Worm (Caenorhabditis elegans) whole organism, midembryonic: Measurements from ENCODE around the gene EEED8.18.

Source experiments
- T22C8.4 ChIP-seq: fragments of 200-800 bp; sonication (Bioruptor generic); IDR thresholded peaks from 2 replicates; pipeline ENCODE4 v1.3.6; 2022; ENCODE audit warnings: missing genetic modification characterization, missing compliant biosample characterization
- cog-1 ChIP-seq: sonication (generic microtip); optimal IDR thresholded peaks from 2 replicates; lab custom pipeline; 2016; ENCODE audit warnings: missing genetic modification characterization, missing compliant biosample characterization
- flt-1 ChIP-seq: fragments of 200-800 bp; sonication (Bioruptor generic); IDR thresholded peaks from 2 replicates; pipeline ENCODE4 v1.3.6; 2022; ENCODE audit warnings: missing genetic modification characterization, missing compliant biosample characterization
- klf-2 ChIP-seq: fragments of 200-800 bp; sonication (Bioruptor generic); conservative IDR thresholded peaks from 2 replicates; pipeline ENCODE4 v1.3.6; 2022; ENCODE audit warnings: missing genetic modification reagents, missing genetic modification characterization, missing compliant biosample characterization
- med-1 ChIP-seq: sonication (generic microtip); optimal IDR thresholded peaks from 2 replicates; lab custom pipeline; 2017; ENCODE audit warnings: missing genetic modification characterization, mild to moderate bottlenecking, missing compliant biosample characterization, antibody characterized with exemption, missing genetic modification reagents; ENCODE audit not compliant: insufficient read depth
- ref-1 ChIP-seq: fragments of 200-800 bp; sonication (Bioruptor generic); conservative IDR thresholded peaks from 2 replicates; pipeline ENCODE4 v1.3.6; 2022; ENCODE audit warnings: missing genetic modification reagents, missing genetic modification characterization, missing compliant biosample characterization
- tab-1 ChIP-seq: fragments of 200-800 bp; sonication (Bioruptor generic); IDR thresholded peaks from 2 replicates; pipeline ENCODE4 v1.3.6; 2022; ENCODE audit warnings: missing genetic modification characterization, missing compliant biosample characterization
- ztf-23 ChIP-seq: fragments of 200-800 bp; sonication (Bioruptor generic); IDR thresholded peaks from 2 replicates; pipeline ENCODE4 v1.3.6; 2022; ENCODE audit warnings: missing genetic modification reagents, missing genetic modification characterization, missing compliant biosample characterization
- ztf-29 ChIP-seq: fragments of 200-800 bp; sonication (Bioruptor generic); IDR thresholded peaks from 2 replicates; pipeline ENCODE4 v1.3.6; 2022; ENCODE audit warnings: missing genetic modification reagents, missing genetic modification characterization, missing compliant biosample characterization

Gene EEED8.18

ce11 chrII:5420947-5421614, 8.7 kb upstream of the EEED8.18 start, which contains the start of gene tofu-6:
TSS of gene tofu-6 (plus strand) at chrII:5421248.
- TF ChIP-seq cog-1 (no peak), T22C8.4 (GFP tag; lab: Robert Waterston, UW) (no peak), ref-1 (GFP tag; lab: Robert Waterston, UW) (no peak), ztf-29 (GFP tag; lab: Robert Waterston, UW) (no peak), flt-1 (GFP tag; lab: Robert Waterston, UW) (no peak), ztf-23 (no peak), tab-1 (GFP tag; lab: Robert Waterston, UW) (no peak), klf-2 (GFP tag; lab: Robert Waterston, UW) (no peak), med-1 (no peak)

ce11 chrII:5418929-5419328, 6.5 kb upstream of the EEED8.18 start, which contains the start of gene EEED8.15:
TSS of gene EEED8.15 (plus strand) at chrII:5419229.
- no peak for TF ChIP-seq tab-1 (GFP tag; lab: Robert Waterston, UW)
- no peak for TF ChIP-seq cog-1
- no peak for TF ChIP-seq T22C8.4 (GFP tag; lab: Robert Waterston, UW)

- TF ChIP-seq flt-1 (GFP tag; lab: Robert Waterston, UW) (0 out of 2 replicates have a peak, but pooled peaks have one; percentile 36), cog-1 (no peak)
Observed at ce11 chrII:5418317-5418716, 5.9 kb upstream of the EEED8.18 start.

ce11 chrII:5417905-5418304, 5.5 kb upstream of the EEED8.18 start:
- TF ChIP-seq ztf-23 (no peak), T22C8.4 (GFP tag; lab: Robert Waterston, UW) (no peak), tab-1 (GFP tag; lab: Robert Waterston, UW) (no peak), ref-1 (GFP tag; lab: Robert Waterston, UW) (no peak), flt-1 (GFP tag; lab: Robert Waterston, UW) (no peak), med-1 (no peak), ztf-29 (GFP tag; lab: Robert Waterston, UW) (no peak)

- TF ChIP-seq flt-1 (GFP tag; lab: Robert Waterston, UW) = no peak
- no peak for TF ChIP-seq T22C8.4 (GFP tag; lab: Robert Waterston, UW)
- peak; percentile 11 for TF ChIP-seq cog-1
Observed at ce11 chrII:5416204-5416764, 3.9 kb upstream of the EEED8.18 start, which contains the start of gene EEED8.2. TSS of gene EEED8.2 (plus strand) at chrII:5416714.

- TF ChIP-seq klf-2 (GFP tag; lab: Robert Waterston, UW) = no peak
Observed at ce11 chrII:5414040-5414439, 1.6 kb upstream of the EEED8.18 start, which contains the start of the genes EEED8.14 and EEED8.3. TSS of gene EEED8.14 (minus strand) at chrII:5414052. TSS of gene EEED8.3 (plus strand) at chrII:5414276.

ce11 chrII:5408924-5409323, 3.5 kb downstream of the EEED8.18 start, which contains the start of the genes EEED8.12 and EEED8.4:
TSS of gene EEED8.12 (minus strand) at chrII:5409024.
TSS of gene EEED8.4 (plus strand) at chrII:5409319.
- no peak for TF ChIP-seq med-1
- no peak for TF ChIP-seq flt-1 (GFP tag; lab: Robert Waterston, UW)
- TF ChIP-seq tab-1 (GFP tag; lab: Robert Waterston, UW) = no peak
- TF ChIP-seq klf-2 (GFP tag; lab: Robert Waterston, UW) = no peak
- no peak for TF ChIP-seq ztf-23

ce11 chrII:5407548-5407947, 4.9 kb downstream of the EEED8.18 start, which contains the start of gene clec-141:
TSS of gene clec-141 (minus strand) at chrII:5407648.
- TF ChIP-seq ztf-23 = no peak
- no peak for TF ChIP-seq flt-1 (GFP tag; lab: Robert Waterston, UW)
- no peak for TF ChIP-seq klf-2 (GFP tag; lab: Robert Waterston, UW)
- TF ChIP-seq cog-1 = no peak
- TF ChIP-seq ztf-29 (GFP tag; lab: Robert Waterston, UW) = no peak
- no peak for TF ChIP-seq tab-1 (GFP tag; lab: Robert Waterston, UW)
- no peak for TF ChIP-seq med-1
- no peak for TF ChIP-seq ref-1 (GFP tag; lab: Robert Waterston, UW)
- no peak for TF ChIP-seq T22C8.4 (GFP tag; lab: Robert Waterston, UW)

- TF ChIP-seq T22C8.4 (GFP tag; lab: Robert Waterston, UW) (no peak), med-1 (peak; percentile 64), flt-1 (GFP tag; lab: Robert Waterston, UW) (0 out of 2 replicates have a peak, but pooled peaks have one; percentile 29), klf-2 (GFP tag; lab: Robert Waterston, UW) (no peak; the same call in 1 of the 2 replicates), ztf-23 (peak; percentile 68; the same call in 1 of the 2 replicates), ztf-29 (GFP tag; lab: Robert Waterston, UW) (peak; percentile 87), cog-1 (peak; percentile 8), ref-1 (GFP tag; lab: Robert Waterston, UW) (no peak), tab-1 (GFP tag; lab: Robert Waterston, UW) (0 out of 2 replicates have a peak, but pooled peaks have one; percentile 58)
Observed at ce11 chrII:5399201-5399600, 13.2 kb downstream of the EEED8.18 start, which contains the start of gene mog-5. TSS of gene mog-5 (plus strand) at chrII:5399538.

- TF ChIP-seq tab-1 (GFP tag; lab: Robert Waterston, UW) (no peak), T22C8.4 (GFP tag; lab: Robert Waterston, UW) (no peak), ref-1 (GFP tag; lab: Robert Waterston, UW) (no peak), flt-1 (GFP tag; lab: Robert Waterston, UW) (no peak), ztf-29 (GFP tag; lab: Robert Waterston, UW) (no peak), ztf-23 (no peak), klf-2 (GFP tag; lab: Robert Waterston, UW) (no peak), cog-1 (no peak), med-1 (no peak)
Observed at ce11 chrII:5398779-5399178, 13.6 kb downstream of the EEED8.18 start, which contains the start of gene fbxl-3. TSS of gene fbxl-3 (minus strand) at chrII:5398902.
